Fruit fly (Drosophila melanogaster) whole organism, embryonic: ENCODE data around the gene Acp29AB.
A peak's percentile ranks its signal among the peaks of the same experiment; 100 is the strongest.

Experiments
- Blimp-1 ChIP-seq: fragments of 200-800 bp; sonication (Bioruptor generic); optimal IDR thresholded peaks from 3 replicates; lab custom pipeline; 2018; ENCODE audit warnings: missing biosample characterization, missing genetic modification characterization, mild to moderate bottlenecking, moderate library complexity, missing genetic modification reagents
- CG10147 ChIP-seq: fragments of 200-800 bp; sonication (Bioruptor generic); optimal IDR thresholded peaks from 2 replicates; lab custom pipeline; 2019; ENCODE audit warnings: missing biosample characterization, mild to moderate bottlenecking, missing genetic modification characterization, moderate library complexity
- CG12391 ChIP-seq: fragments of 200-800 bp; sonication (Bioruptor generic); optimal IDR thresholded peaks from 3 replicates; lab custom pipeline; 2018; ENCODE audit warnings: missing biosample characterization, mild to moderate bottlenecking, missing genetic modification characterization, moderate library complexity
- CG14710 ChIP-seq: fragments of 200-800 bp; sonication (Bioruptor generic); optimal IDR thresholded peaks from 3 replicates; lab custom pipeline; 2019; ENCODE audit warnings: missing biosample characterization, mild to moderate bottlenecking, missing genetic modification characterization, moderate library complexity
- CG15601 ChIP-seq: fragments of 200-800 bp; sonication (Bioruptor generic); optimal IDR thresholded peaks from 3 replicates; lab custom pipeline; 2019; ENCODE audit warnings: missing biosample characterization, mild to moderate bottlenecking, missing genetic modification characterization, moderate library complexity
- CG1602 ChIP-seq: fragments of 200-800 bp; sonication (Bioruptor generic); optimal IDR thresholded peaks from 3 replicates; lab custom pipeline; 2016; ENCODE audit warnings: missing biosample characterization, missing genetic modification characterization
- CG1603 ChIP-seq: fragments of 200-800 bp; sonication (Bioruptor generic); optimal IDR thresholded peaks from 2 replicates; lab custom pipeline; 2019; ENCODE audit warnings: missing biosample characterization, mild to moderate bottlenecking, missing genetic modification characterization, moderate library complexity
- CG17359 ChIP-seq: fragments of 200-800 bp; sonication (Bioruptor generic); optimal IDR thresholded peaks from 3 replicates; lab custom pipeline; 2018; ENCODE audit warnings: missing biosample characterization, mild to moderate bottlenecking, missing genetic modification characterization, moderate library complexity
- CG17829 ChIP-seq: fragments of 200-800 bp; optimal IDR thresholded peaks from 2 replicates; lab custom pipeline; 2019; ENCODE audit warnings: missing biosample characterization, mild to moderate bottlenecking, missing genetic modification characterization, moderate library complexity
- CG1792 ChIP-seq: fragments of 200-800 bp; sonication (Bioruptor generic); optimal IDR thresholded peaks from 2 replicates; lab custom pipeline; 2016; ENCODE audit warnings: missing biosample characterization, missing genetic modification characterization
- CG18476 ChIP-seq: fragments of 200-800 bp; sonication (Bioruptor generic); optimal IDR thresholded peaks from 2 replicates; lab custom pipeline; 2016; ENCODE audit warnings: missing biosample characterization, mild to moderate bottlenecking, missing genetic modification characterization
- CG31388 ChIP-seq: fragments of 200-800 bp; sonication (Bioruptor generic); optimal IDR thresholded peaks from 2 replicates; lab custom pipeline; 2016; ENCODE audit warnings: missing biosample characterization, missing genetic modification characterization
- CG3726 ChIP-seq: fragments of 200-800 bp; sonication (Bioruptor generic); IDR thresholded peaks from 3 replicates; pipeline ENCODE4, ENCODE4 v1.3.6; 2022; ENCODE audit warnings: missing biosample characterization, missing genetic modification characterization
- CG4360 ChIP-seq: fragments of 200-800 bp; sonication (Bioruptor generic); IDR thresholded peaks from 2 replicates; pipeline ENCODE4 v1.3.6; 2022; ENCODE audit warnings: missing biosample characterization, missing genetic modification characterization
- CG6175 ChIP-seq: fragments of 200-800 bp; sonication (Bioruptor generic); IDR thresholded peaks from 3 replicates; pipeline ENCODE4 v1.3.6; 2022; ENCODE audit warnings: missing biosample characterization, missing genetic modification characterization
- CG7556 ChIP-seq: fragments of 200-800 bp; sonication (Bioruptor generic); optimal IDR thresholded peaks from 2 replicates; lab custom pipeline; 2017; ENCODE audit warnings: missing biosample characterization, mild to moderate bottlenecking, missing genetic modification characterization
- CG7928 ChIP-seq: fragments of 200-800 bp; sonication (Bioruptor generic); optimal IDR thresholded peaks from 2 replicates; lab custom pipeline; 2017; ENCODE audit warnings: missing biosample characterization, mild to moderate bottlenecking, missing genetic modification characterization
- CG7963 ChIP-seq: fragments of 200-800 bp; sonication (Bioruptor generic); IDR thresholded peaks from 3 replicates; pipeline ENCODE4 v1.3.6; 2022; ENCODE audit warnings: missing biosample characterization, missing genetic modification characterization; ENCODE audit not compliant: partially characterized antibody
- CG8359 ChIP-seq: fragments of 200-800 bp; sonication (Bioruptor generic); optimal IDR thresholded peaks from 2 replicates; lab custom pipeline; 2017; ENCODE audit warnings: missing biosample characterization, mild to moderate bottlenecking, missing genetic modification characterization, borderline replicate concordance
- CG8478 ChIP-seq: fragments of >200 bp; optimal IDR thresholded peaks from 2 replicates; lab custom pipeline; 2018
- CG9437 ChIP-seq: fragments of 200-800 bp; sonication (Bioruptor generic); optimal IDR thresholded peaks from 2 replicates; lab custom pipeline; 2018; ENCODE audit warnings: missing biosample characterization, mild to moderate bottlenecking, missing genetic modification characterization
- CG9932 ChIP-seq: fragments of 200-800 bp; sonication (Bioruptor generic); IDR thresholded peaks from 2 replicates; pipeline ENCODE4 v1.3.6; 2022; ENCODE audit warnings: missing biosample characterization, missing genetic modification characterization
- Camta ChIP-seq: fragments of 200-800 bp; sonication (Bioruptor generic); optimal IDR thresholded peaks from 2 replicates; lab custom pipeline; 2016; ENCODE audit warnings: missing biosample characterization, missing genetic modification characterization
- D19A ChIP-seq: fragments of 200-800 bp; optimal IDR thresholded peaks from 3 replicates; lab custom pipeline; 2019; ENCODE audit warnings: missing biosample characterization, mild to moderate bottlenecking, missing genetic modification characterization, moderate library complexity
- MTF-1 ChIP-seq: fragments of 200-800 bp; sonication (Bioruptor generic); optimal IDR thresholded peaks from 2 replicates; lab custom pipeline; 2018; ENCODE audit warnings: missing biosample characterization, mild to moderate bottlenecking, missing genetic modification characterization, borderline replicate concordance
- Pdp1 ChIP-seq, 2 experiments: fragments of 200-800 bp; sonication (Bioruptor generic); optimal IDR thresholded peaks; 3 replicates each; lab custom pipeline; 2016; ENCODE audit warnings: missing biosample characterization in 2 of 2, missing genetic modification characterization in 2 of 2, mild to moderate bottlenecking in 1 of 2, moderate library complexity in 1 of 2
- Sox100B ChIP-seq: fragments of 200-800 bp; sonication (Bioruptor generic); optimal IDR thresholded peaks from 3 replicates; lab custom pipeline; 2018; ENCODE audit warnings: missing biosample characterization, mild to moderate bottlenecking, missing genetic modification characterization
- Sry-β ChIP-seq: fragments of 200-800 bp; sonication (Bioruptor generic); optimal IDR thresholded peaks from 2 replicates; lab custom pipeline; 2018; ENCODE audit warnings: missing biosample characterization, mild to moderate bottlenecking, missing genetic modification characterization, moderate library complexity
- Xrp1 ChIP-seq: fragments of 200-800 bp; sonication (Bioruptor generic); IDR thresholded peaks from 2 replicates; pipeline ENCODE4 v1.3.6; 2022; ENCODE audit warnings: missing biosample characterization, missing genetic modification characterization
- bsh ChIP-seq, 2 experiments: fragments of 200-800 bp; sonication (Bioruptor generic); optimal IDR thresholded peaks; 2 replicates each; lab custom pipeline; 2017 to 2018; ENCODE audit warnings: mild to moderate bottlenecking in 2 of 2, missing biosample characterization in 2 of 2, missing genetic modification characterization in 2 of 2, moderate library complexity in 1 of 2
- caup ChIP-seq: fragments of 200-800 bp; sonication (Bioruptor generic); optimal IDR thresholded peaks from 3 replicates; lab custom pipeline; 2017; ENCODE audit warnings: missing biosample characterization, mild to moderate bottlenecking, missing genetic modification characterization, moderate library complexity; ENCODE audit not compliant: severe bottlenecking
- chif ChIP-seq, 2 experiments: fragments of 200-800 bp; sonication (Bioruptor generic); optimal IDR thresholded peaks; 3 replicates each; lab custom pipeline; 2016; ENCODE audit warnings: missing biosample characterization in 2 of 2, missing genetic modification characterization in 2 of 2
- crol ChIP-seq: fragments of 200-800 bp; sonication (Bioruptor generic); IDR thresholded peaks from 2 replicates; pipeline ENCODE4 v1.3.6; 2022; ENCODE audit warnings: missing biosample characterization, missing genetic modification characterization
- grn ChIP-seq: fragments of 200-800 bp; sonication (Bioruptor generic); optimal IDR thresholded peaks from 3 replicates; lab custom pipeline; 2017; ENCODE audit warnings: missing biosample characterization, missing genetic modification characterization
- gsb-n ChIP-seq: fragments of 200-800 bp; sonication (Bioruptor generic); optimal IDR thresholded peaks from 3 replicates; lab custom pipeline; 2018; ENCODE audit warnings: missing biosample characterization, mild to moderate bottlenecking, missing genetic modification characterization
- klu ChIP-seq: fragments of 200-800 bp; sonication (Bioruptor generic); IDR thresholded peaks from 2 replicates; pipeline ENCODE4 v1.3.6; 2022; ENCODE audit warnings: missing biosample characterization, missing genetic modification characterization
- kni ChIP-seq: fragments of 200-800 bp; sonication (Bioruptor generic); optimal IDR thresholded peaks from 3 replicates; lab custom pipeline; 2017; ENCODE audit warnings: mild to moderate bottlenecking, missing biosample characterization, missing genetic modification reagents, missing genetic modification characterization
- lab ChIP-seq: fragments of 200-800 bp; sonication (Bioruptor generic); optimal IDR thresholded peaks from 3 replicates; lab custom pipeline; 2017; ENCODE audit warnings: missing biosample characterization, missing genetic modification characterization, mild to moderate bottlenecking, moderate library complexity, missing genetic modification reagents
- nom ChIP-seq: fragments of 200-800 bp; sonication (Bioruptor generic); optimal IDR thresholded peaks from 2 replicates; lab custom pipeline; 2017; ENCODE audit warnings: missing biosample characterization, missing genetic modification characterization, mild to moderate bottlenecking, moderate library complexity, missing genetic modification reagents
- oc ChIP-seq: fragments of 200-800 bp; sonication (Bioruptor generic); optimal IDR thresholded peaks from 2 replicates; lab custom pipeline; 2018; ENCODE audit warnings: missing biosample characterization, mild to moderate bottlenecking, missing genetic modification characterization, moderate library complexity
- org-1 ChIP-seq: fragments of 200-800 bp; sonication (Bioruptor generic); optimal IDR thresholded peaks from 2 replicates; lab custom pipeline; 2017; ENCODE audit warnings: missing biosample characterization, missing genetic modification characterization
- phol ChIP-seq: fragments of 200-800 bp; sonication (Bioruptor generic); optimal IDR thresholded peaks from 3 replicates; lab custom pipeline; 2018; ENCODE audit warnings: missing biosample characterization, mild to moderate bottlenecking, missing genetic modification characterization, moderate library complexity
- row ChIP-seq: fragments of 200-800 bp; sonication (Bioruptor generic); IDR thresholded peaks from 3 replicates; pipeline ENCODE4 v1.3.6; 2022; ENCODE audit warnings: missing biosample characterization, missing genetic modification characterization
- sc ChIP-seq, 3 experiments: fragments of >200 bp in 2 of 3; fragments of 200-800 bp in 1 of 3; sonication (Bioruptor generic) in 1 of 3; optimal IDR thresholded peaks; 2 replicates in 2 of 3; 3 replicates in 1 of 3; lab custom pipeline; 2017; ENCODE audit warnings: mild to moderate bottlenecking in 1 of 3, missing biosample characterization in 1 of 3, missing genetic modification characterization in 1 of 3, missing genetic modification reagents in 1 of 3
- unc-4 ChIP-seq: fragments of 200-800 bp; sonication (Bioruptor generic); IDR thresholded peaks from 2 replicates; pipeline ENCODE4 v1.3.6; 2022; ENCODE audit warnings: missing biosample characterization, missing genetic modification characterization; ENCODE audit not compliant: partially characterized antibody
- usp ChIP-seq: fragments of >200 bp; optimal IDR thresholded peaks from 2 replicates; lab custom pipeline; 2017; ENCODE audit warnings: missing biosample characterization, missing genetic modification characterization

The Acp29AB gene

dm6 chr2L:8424090-8424470 lies 31.1 kb upstream of the Acp29AB start:
- TF ChIP-seq Xrp1: peak; percentile 25; the same call in 1 of the 2 replicates
- no peak for TF ChIP-seq usp (GFP tag; lab: Kevin White, UChicago)
- TF ChIP-seq CG18476: no peak
- peak; percentile 12 for TF ChIP-seq D19A (tag; lab: Kevin White, UChicago)
- TF ChIP-seq gsb-n (tag; lab: Kevin White, UChicago): peak; percentile 6
- TF ChIP-seq CG4360 (GFP tag; lab: Robert Waterston, UW): peak; percentile 21; the same call in 1 of the 2 replicates
- TF ChIP-seq crol (GFP tag; lab: Robert Waterston, UW): 0 out of 2 replicates have a peak, but pooled peaks have one; percentile 18
- TF ChIP-seq, all 482 proteins: peak for 5

- TF ChIP-seq CG31388 (GFP tag; lab: Kevin White, UChicago) (no peak), row (GFP tag; lab: Robert Waterston, UW) (peak; percentile 46; the same call in 2 of the 3 replicates), phol (tag; lab: Kevin White, UChicago) (no peak), CG14710 (tag; lab: Kevin White, UChicago) (peak; percentile 39), CG6175 (GFP tag; lab: Robert Waterston, UW) (no peak), CG17829 (tag; lab: Kevin White, UChicago) (no peak), chif (GFP tag; optimal IDR thresholded peaks at IDR 0.05; lab: Kevin White, UChicago) (peak in 1 of 2 experiments; percentile 47), Sox100B (peak; percentile 21), CG9437 (GFP tag; lab: Kevin White, UChicago) (no peak), grn (GFP tag; lab: Kevin White, UChicago) (peak; percentile 55), CG10147 (no peak), bsh (GFP tag; optimal IDR thresholded peaks at IDR 0.05; lab: Kevin White, UChicago) (peak in 1 of 2 experiments; percentile 50), CG7556 (GFP tag; lab: Kevin White, UChicago) (peak; percentile 6), nom (GFP tag; lab: Kevin White, UChicago) (peak; percentile 39), caup (no peak), kni (GFP tag; lab: Kevin White, UChicago) (peak; percentile 63), CG8478 (lab: Kevin White, UChicago) (no peak), CG15601 (peak; percentile 25), CG7963 (GFP tag; lab: Robert Waterston, UW) (no peak), Pdp1 (GFP tag; optimal IDR thresholded peaks at IDR 0.05; lab: Kevin White, UChicago) (no peak), CG17359 (peak; percentile 14), MTF-1 (GFP tag; lab: Kevin White, UChicago) (no peak), klu (GFP tag; lab: Robert Waterston, UW) (no peak), org-1 (GFP tag; lab: Kevin White, UChicago) (no peak), CG12391 (tag; lab: Kevin White, UChicago) (peak; percentile 14), CG1792 (no peak), lab (no peak), CG8359 (GFP tag; lab: Kevin White, UChicago) (no peak), Camta (GFP tag; lab: Kevin White, UChicago) (peak; percentile 28), CG1602 (peak; percentile 33), CG7928 (no peak), Sry-β (GFP tag; lab: Kevin White, UChicago) (peak; percentile 92), CG1603 (tag; lab: Kevin White, UChicago) (peak; percentile 34), Blimp-1 (GFP tag; lab: Kevin White, UChicago) (peak; percentile 23), CG9932 (GFP tag; lab: Robert Waterston, UW) (no peak), CG3726 (no peak), sc (optimal IDR thresholded peaks at IDR 0.05; lab: Kevin White, UChicago) (no peak), sc (GFP tag; optimal IDR thresholded peaks at IDR 0.05; lab: Kevin White, UChicago) (peak; percentile 9), unc-4 (GFP tag; lab: Robert Waterston, UW) (no peak), oc (no peak)
Observed at dm6 chr2L:8423460-8424089, 30.6 kb upstream of the Acp29AB start.
